Worm (Caenorhabditis elegans) whole organism, mixed stage, embryonic: ENCODE results near the gene pges-2.

Source experiments
- M03D4.4 ChIP-seq: sonication (generic microtip); optimal IDR thresholded peaks from 2 replicates; lab custom pipeline; 2017; ENCODE audit warnings: mild to moderate bottlenecking, missing genetic modification characterization, missing compliant biosample characterization
- ces-1 ChIP-seq: fragments of 150-350 bp; optimal IDR thresholded peaks from 2 replicates; lab custom pipeline; 2014; ENCODE audit warnings: missing biosample characterization, missing genetic modification reagents, missing genetic modification characterization
- elt-3 ChIP-seq: fragments of 150-350 bp; optimal IDR thresholded peaks from 2 replicates; lab custom pipeline; 2014; ENCODE audit warnings: missing biosample characterization, missing genetic modification characterization
- lsy-2 ChIP-seq: fragments of 150-350 bp; optimal IDR thresholded peaks from 2 replicates; lab custom pipeline; 2014; ENCODE audit warnings: missing biosample characterization, missing genetic modification characterization
- nhr-28 ChIP-seq: fragments of 150-350 bp; optimal IDR thresholded peaks from 2 replicates; lab custom pipeline; 2014; ENCODE audit warnings: missing biosample characterization, missing genetic modification characterization
- pha-4 ChIP-seq: fragments of 150-350 bp; optimal IDR thresholded peaks from 2 replicates; lab custom pipeline; 2018; ENCODE audit warnings: missing biosample characterization, missing genetic modification reagents, missing genetic modification characterization
- snpc-4 ChIP-seq: fragments of 150-350 bp; optimal IDR thresholded peaks from 2 replicates; lab custom pipeline; 2014; ENCODE audit warnings: missing biosample characterization, missing genetic modification characterization
- ztf-11 ChIP-seq: fragments of 150-350 bp; optimal IDR thresholded peaks from 2 replicates; lab custom pipeline; 2014; ENCODE audit warnings: missing biosample characterization, missing genetic modification characterization

DNA sequence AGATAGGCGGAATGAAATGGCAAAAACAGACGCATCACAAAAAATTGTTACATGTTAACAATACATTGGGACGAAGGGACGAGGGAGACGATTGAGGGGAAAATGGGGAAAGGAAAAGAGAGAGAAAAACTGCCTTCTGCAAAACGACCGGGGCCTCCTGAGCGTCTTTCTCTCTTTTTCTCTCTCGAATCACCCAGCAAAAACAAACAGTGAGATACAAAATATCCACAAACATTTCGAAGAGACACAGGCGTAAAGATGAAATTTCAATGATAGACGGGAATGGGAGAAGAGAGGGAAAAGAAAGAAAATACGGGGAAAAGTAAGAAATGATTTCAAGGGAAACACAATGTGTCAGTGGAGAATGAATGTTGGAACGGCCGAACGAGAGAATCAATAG is 21.6 kb downstream of the pges-2 start:
- TF ChIP-seq nhr-28 (tag; lab: Kevin White, UChicago) (no peak), lsy-2 (tag; lab: Kevin White, UChicago) (peak; percentile 23), ztf-11 (tag; lab: Kevin White, UChicago) (no peak), M03D4.4 (no peak), ces-1 (GFP tag; lab: Kevin White, UChicago) (peak; percentile 47), pha-4 (tag; lab: Kevin White, UChicago) (peak; percentile 15), snpc-4 (tag; lab: Kevin White, UChicago) (no peak), elt-3 (tag; lab: Kevin White, UChicago) (no peak)
